Fruit fly (Drosophila melanogaster) whole organism, embryonic: ENCODE measurements around the gene pkaap.

Experiments used
- Asciz ChIP-seq: fragments of 200-800 bp; sonication (Bioruptor generic); optimal IDR thresholded peaks from 2 replicates; lab custom pipeline; 2017; ENCODE audit warnings: missing biosample characterization, mild to moderate bottlenecking, missing genetic modification characterization, missing genetic modification reagents
- CG12219 ChIP-seq: fragments of 200-800 bp; sonication (Bioruptor generic); optimal IDR thresholded peaks from 3 replicates; lab custom pipeline; 2018; ENCODE audit warnings: missing biosample characterization, mild to moderate bottlenecking, missing genetic modification characterization
- CG12236 ChIP-seq: fragments of 200-800 bp; sonication (Bioruptor generic); optimal IDR thresholded peaks from 2 replicates; lab custom pipeline; 2016; ENCODE audit warnings: missing biosample characterization, missing genetic modification characterization
- CG12744 ChIP-seq: fragments of 200-800 bp; sonication (Bioruptor generic); optimal IDR thresholded peaks from 2 replicates; lab custom pipeline; 2016; ENCODE audit warnings: missing biosample characterization, missing genetic modification characterization
- CG14965 ChIP-seq: fragments of 200-800 bp; sonication (Bioruptor generic); optimal IDR thresholded peaks from 2 replicates; lab custom pipeline; 2016; ENCODE audit warnings: missing biosample characterization, missing genetic modification characterization, borderline replicate concordance
- CG15269 ChIP-seq: fragments of 200-800 bp; sonication (Bioruptor generic); optimal IDR thresholded peaks from 2 replicates; lab custom pipeline; 2018; ENCODE audit warnings: missing biosample characterization, mild to moderate bottlenecking, missing genetic modification characterization, moderate library complexity
- CG1832 ChIP-seq: fragments of 200-800 bp; sonication (Bioruptor generic); optimal IDR thresholded peaks from 2 replicates; lab custom pipeline; 2017; ENCODE audit warnings: missing biosample characterization, mild to moderate bottlenecking, missing genetic modification characterization, inconsistent platforms
- CG30431 ChIP-seq: fragments of 200-800 bp; sonication (Bioruptor generic); optimal IDR thresholded peaks from 2 replicates; lab custom pipeline; 2017; ENCODE audit warnings: missing biosample characterization, missing genetic modification characterization
- CG3065 ChIP-seq: fragments of 200-800 bp; sonication (Bioruptor generic); optimal IDR thresholded peaks from 2 replicates; lab custom pipeline; 2016; ENCODE audit warnings: missing biosample characterization, missing genetic modification characterization
- CG34376 ChIP-seq: fragments of 200-800 bp; sonication (Bioruptor generic); optimal IDR thresholded peaks from 2 replicates; lab custom pipeline; 2018; ENCODE audit warnings: missing biosample characterization, mild to moderate bottlenecking, missing genetic modification characterization
- CG3847 ChIP-seq: fragments of 200-800 bp; sonication (Bioruptor generic); IDR thresholded peaks from 2 replicates; pipeline ENCODE4 v1.3.6; 2022; ENCODE audit warnings: missing biosample characterization, missing genetic modification characterization
- CG4617 ChIP-seq: fragments of 200-800 bp; sonication (Bioruptor generic); optimal IDR thresholded peaks from 3 replicates; lab custom pipeline; 2016; ENCODE audit warnings: missing biosample characterization, missing genetic modification characterization, borderline replicate concordance
- CG7786 ChIP-seq: fragments of 200-800 bp; sonication (Bioruptor generic); optimal IDR thresholded peaks from 2 replicates; lab custom pipeline; 2016; ENCODE audit warnings: missing biosample characterization, missing genetic modification characterization
- CG8924 ChIP-seq: fragments of 200-800 bp; optimal IDR thresholded peaks from 3 replicates; lab custom pipeline; 2019; ENCODE audit warnings: missing biosample characterization, mild to moderate bottlenecking, missing genetic modification characterization, moderate library complexity
- Dbx ChIP-seq: fragments of 200-800 bp; sonication (Bioruptor generic); IDR thresholded peaks from 3 replicates; pipeline ENCODE4 v1.3.6; 2022; ENCODE audit warnings: missing biosample characterization, missing genetic modification characterization
- Dll ChIP-seq: fragments of 200-800 bp; sonication (Bioruptor generic); IDR thresholded peaks from 4 replicates; pipeline ENCODE4 v1.3.6; 2022; ENCODE audit warnings: missing biosample characterization, missing genetic modification characterization; ENCODE audit not compliant: partially characterized antibody
- Doc2 ChIP-seq: fragments of 200-800 bp; sonication (Bioruptor generic); IDR thresholded peaks from 2 replicates; pipeline ENCODE4 v1.3.6; 2022; ENCODE audit warnings: missing biosample characterization, missing genetic modification characterization
- ERR ChIP-seq: fragments of 200-800 bp; sonication (Bioruptor generic); optimal IDR thresholded peaks from 2 replicates; lab custom pipeline; 2016; ENCODE audit warnings: missing biosample characterization, missing genetic modification characterization
- HHEX ChIP-seq: fragments of 200-800 bp; sonication (Bioruptor generic); optimal IDR thresholded peaks from 3 replicates; lab custom pipeline; 2017; ENCODE audit warnings: missing biosample characterization, mild to moderate bottlenecking, missing genetic modification characterization, missing genetic modification reagents
- HLH4C ChIP-seq: fragments of 200-800 bp; sonication (Bioruptor generic); IDR thresholded peaks from 3 replicates; pipeline ENCODE4 v1.3.6; 2022; ENCODE audit warnings: missing biosample characterization, missing genetic modification characterization; ENCODE audit not compliant: partially characterized antibody
- Hey ChIP-seq: fragments of 200-800 bp; sonication (Bioruptor generic); optimal IDR thresholded peaks from 3 replicates; lab custom pipeline; 2018; ENCODE audit warnings: missing biosample characterization, mild to moderate bottlenecking, missing genetic modification characterization
- Hmr ChIP-seq: fragments of 200-800 bp; sonication (Bioruptor generic); optimal IDR thresholded peaks from 3 replicates; lab custom pipeline; 2017; ENCODE audit warnings: mild to moderate bottlenecking, missing biosample characterization, missing genetic modification reagents, missing genetic modification characterization
- Hr78 ChIP-seq, 2 experiments: fragments of 200-800 bp in 1 of 2; fragments of >200 bp in 1 of 2; sonication (Bioruptor generic) in 1 of 2; optimal IDR thresholded peaks; 2 replicates each; lab custom pipeline; 2017 to 2019; ENCODE audit warnings: missing biosample characterization in 2 of 2, missing genetic modification characterization in 2 of 2, mild to moderate bottlenecking in 1 of 2, moderate library complexity in 1 of 2
- Lim3 ChIP-seq: fragments of 200-800 bp; sonication (Bioruptor generic); IDR thresholded peaks from 2 replicates; pipeline ENCODE4 v1.3.6; 2022; ENCODE audit warnings: missing biosample characterization, missing genetic modification characterization
- MESR4 ChIP-seq: fragments of 200-800 bp; sonication (Bioruptor generic); optimal IDR thresholded peaks from 2 replicates; lab custom pipeline; 2018; ENCODE audit warnings: missing biosample characterization, mild to moderate bottlenecking, missing genetic modification characterization, moderate library complexity
- Poxn ChIP-seq: fragments of 200-800 bp; sonication (Bioruptor generic); IDR thresholded peaks from 2 replicates; pipeline ENCODE4 v1.3.6; 2022; ENCODE audit warnings: missing biosample characterization, missing genetic modification characterization
- Sry-β ChIP-seq: fragments of 200-800 bp; sonication (Bioruptor generic); optimal IDR thresholded peaks from 2 replicates; lab custom pipeline; 2018; ENCODE audit warnings: missing biosample characterization, mild to moderate bottlenecking, missing genetic modification characterization, moderate library complexity
- YL-1 ChIP-seq: fragments of 200-800 bp; sonication (Bioruptor generic); optimal IDR thresholded peaks from 3 replicates; lab custom pipeline; 2017; ENCODE audit warnings: missing biosample characterization, mild to moderate bottlenecking, missing genetic modification characterization
- bbx ChIP-seq: fragments of 200-800 bp; sonication (Bioruptor generic); IDR thresholded peaks from 2 replicates; pipeline ENCODE4 v1.3.6; 2022; ENCODE audit warnings: missing biosample characterization, missing genetic modification characterization; ENCODE audit not compliant: partially characterized antibody
- chif ChIP-seq, 2 experiments: fragments of 200-800 bp; sonication (Bioruptor generic); optimal IDR thresholded peaks; 3 replicates each; lab custom pipeline; 2016; ENCODE audit warnings: missing biosample characterization in 2 of 2, missing genetic modification characterization in 2 of 2
- crol ChIP-seq: fragments of 200-800 bp; sonication (Bioruptor generic); IDR thresholded peaks from 2 replicates; pipeline ENCODE4 v1.3.6; 2022; ENCODE audit warnings: missing biosample characterization, missing genetic modification characterization
- dati ChIP-seq: fragments of 200-800 bp; sonication (Bioruptor generic); IDR thresholded peaks from 2 replicates; pipeline ENCODE4 v1.3.6; 2022; ENCODE audit warnings: missing biosample characterization, missing genetic modification characterization
- emc ChIP-seq: fragments of 200-800 bp; sonication (Bioruptor generic); optimal IDR thresholded peaks from 2 replicates; lab custom pipeline; 2016; ENCODE audit warnings: missing biosample characterization, missing genetic modification characterization
- ems ChIP-seq: fragments of 200-800 bp; sonication (Bioruptor generic); optimal IDR thresholded peaks from 3 replicates; lab custom pipeline; 2016; ENCODE audit warnings: missing biosample characterization, missing genetic modification characterization
- fd96Cb ChIP-seq: fragments of 200-800 bp; sonication (Bioruptor generic); optimal IDR thresholded peaks from 2 replicates; lab custom pipeline; 2018; ENCODE audit warnings: missing biosample characterization, mild to moderate bottlenecking, missing genetic modification characterization, moderate library complexity
- fru ChIP-seq: fragments of >200 bp; optimal IDR thresholded peaks from 2 replicates; lab custom pipeline; 2017
- hkb ChIP-seq, 2 experiments: fragments of 200-800 bp in 1 of 2; fragments of >200 bp in 1 of 2; sonication (Bioruptor generic) in 1 of 2; IDR thresholded peaks in 1 of 2; optimal IDR thresholded peaks in 1 of 2; 2 replicates each; pipeline versions ENCODE4 v1.3.6 to Lab custom; 2017 to 2022; ENCODE audit warnings: missing biosample characterization in 1 of 2, missing genetic modification characterization in 1 of 2
- jing ChIP-seq: fragments of 200-800 bp; sonication (Bioruptor generic); optimal IDR thresholded peaks from 2 replicates; lab custom pipeline; 2018; ENCODE audit warnings: missing biosample characterization, mild to moderate bottlenecking, missing genetic modification characterization
- oc ChIP-seq: fragments of 200-800 bp; sonication (Bioruptor generic); optimal IDR thresholded peaks from 2 replicates; lab custom pipeline; 2018; ENCODE audit warnings: missing biosample characterization, mild to moderate bottlenecking, missing genetic modification characterization, moderate library complexity
- p53 ChIP-seq: fragments of 200-800 bp; sonication (Bioruptor generic); optimal IDR thresholded peaks from 2 replicates; lab custom pipeline; 2016; ENCODE audit warnings: missing biosample characterization, missing genetic modification characterization
- pan ChIP-seq, 4 experiments: fragments of >200 bp in 3 of 4; fragments of 200-800 bp in 1 of 4; sonication (Bioruptor generic) in 1 of 4; optimal IDR thresholded peaks in 3 of 4; IDR thresholded peaks in 1 of 4; 2 replicates each; pipeline versions ENCODE4 v1.3.6 to Lab custom; 2017 to 2022; ENCODE audit warnings: missing biosample characterization in 2 of 4, missing genetic modification characterization in 2 of 4, mixed read lengths in 1 of 4
- pros ChIP-seq: fragments of 200-800 bp; sonication (Bioruptor generic); optimal IDR thresholded peaks from 3 replicates; lab custom pipeline; 2019; ENCODE audit warnings: missing biosample characterization, mild to moderate bottlenecking, missing genetic modification characterization, moderate library complexity
- ranshi ChIP-seq: fragments of 200-800 bp; sonication (Bioruptor generic); IDR thresholded peaks from 2 replicates; pipeline ENCODE4 v1.3.6; 2022; ENCODE audit warnings: missing biosample characterization, missing genetic modification characterization
- schlank ChIP-seq: fragments of 200-800 bp; sonication (Bioruptor generic); optimal IDR thresholded peaks from 2 replicates; lab custom pipeline; 2018; ENCODE audit warnings: missing biosample characterization, mild to moderate bottlenecking, missing genetic modification characterization
- slou ChIP-seq: fragments of 200-800 bp; sonication (Bioruptor generic); optimal IDR thresholded peaks from 3 replicates; lab custom pipeline; 2016; ENCODE audit warnings: missing biosample characterization, missing genetic modification characterization
- sna ChIP-seq: fragments of 200-800 bp; sonication (Bioruptor generic); IDR thresholded peaks from 2 replicates; pipeline ENCODE4 v1.3.6; 2022; ENCODE audit warnings: missing biosample characterization, missing genetic modification characterization; ENCODE audit not compliant: partially characterized antibody
- tna ChIP-seq: fragments of 200-800 bp; sonication (Bioruptor generic); IDR thresholded peaks from 2 replicates; pipeline ENCODE4 v1.3.6; 2022; ENCODE audit warnings: missing biosample characterization, missing genetic modification characterization; ENCODE audit not compliant: partially characterized antibody
- vfl ChIP-seq: fragments of 200-800 bp; sonication (Bioruptor generic); optimal IDR thresholded peaks from 2 replicates; lab custom pipeline; 2016; ENCODE audit warnings: missing biosample characterization, missing genetic modification characterization

pkaap gene

dm6 chr2L:16286360-16287005 lies 1.6 kb upstream of the pkaap start (continued):
- no peak for TF ChIP-seq Doc2 (GFP tag; lab: Robert Waterston, UW)
- TF ChIP-seq Dbx (GFP tag; lab: Robert Waterston, UW): no peak
- no peak for TF ChIP-seq CG3847 (GFP tag; lab: Robert Waterston, UW)
- TF ChIP-seq crol (GFP tag; lab: Robert Waterston, UW): no peak
- TF ChIP-seq schlank (tag; lab: Kevin White, UChicago): peak; percentile 65
- TF ChIP-seq CG34376 (GFP tag; lab: Kevin White, UChicago): no peak
- TF ChIP-seq fd96Cb: peak; percentile 83
- peak; percentile 55 for TF ChIP-seq CG30431 (GFP tag; lab: Kevin White, UChicago)
- TF ChIP-seq bbx (GFP tag; lab: Robert Waterston, UW): no peak
- TF ChIP-seq CG12236 (GFP tag; lab: Kevin White, UChicago): peak; percentile 15
- TF ChIP-seq CG4617 (GFP tag; lab: Kevin White, UChicago): peak; percentile 2
- no peak for TF ChIP-seq CG1832 (GFP tag; lab: Kevin White, UChicago)
- peak; percentile 43 to 74 for TF ChIP-seq chif (GFP tag; optimal IDR thresholded peaks at IDR 0.05; lab: Kevin White, UChicago)
- peak; percentile 79 for TF ChIP-seq pros (GFP tag; lab: Kevin White, UChicago)
- peak; percentile 46 for TF ChIP-seq ERR (GFP tag; lab: Kevin White, UChicago)
- TF ChIP-seq Poxn (GFP tag; lab: Robert Waterston, UW): no peak
- TF ChIP-seq Hey (tag; lab: Kevin White, UChicago): peak; percentile 18
- no peak for TF ChIP-seq CG14965 (GFP tag; lab: Kevin White, UChicago)
- TF ChIP-seq fru (lab: Kevin White, UChicago): no peak
- TF ChIP-seq vfl (GFP tag; lab: Kevin White, UChicago): peak; percentile 45
- peak; percentile 81 for TF ChIP-seq CG7786 (GFP tag; lab: Kevin White, UChicago)
- peak; percentile 57 for TF ChIP-seq CG12219 (GFP tag; lab: Kevin White, UChicago)
- TF ChIP-seq Sry-β (GFP tag; lab: Kevin White, UChicago): peak; percentile 86
- TF ChIP-seq sna (GFP tag; lab: Robert Waterston, UW): no peak
- peak; percentile 32 for TF ChIP-seq slou (GFP tag; lab: Kevin White, UChicago)
- TF ChIP-seq hkb (optimal IDR thresholded peaks at IDR 0.05; lab: Kevin White, UChicago): no peak
- TF ChIP-seq hkb (GFP tag; IDR thresholded peaks at IDR 0.05; lab: Robert Waterston, UW): no peak
- TF ChIP-seq CG8924 (tag; lab: Kevin White, UChicago): peak; percentile 87
- peak; percentile 64 for TF ChIP-seq CG3065 (GFP tag; lab: Kevin White, UChicago)
- no peak for TF ChIP-seq p53 (GFP tag; lab: Kevin White, UChicago)
- TF ChIP-seq tna (GFP tag; lab: Robert Waterston, UW): no peak
- no peak for TF ChIP-seq Lim3
- no peak for TF ChIP-seq HLH4C (GFP tag; lab: Robert Waterston, UW)
- TF ChIP-seq emc (GFP tag; lab: Kevin White, UChicago): peak; percentile 61
- no peak for TF ChIP-seq ranshi (GFP tag; lab: Robert Waterston, UW)
- peak; percentile 83 for TF ChIP-seq CG15269
- peak in 1 of 2 experiments; percentile 37 for TF ChIP-seq Hr78 (GFP tag; optimal IDR thresholded peaks at IDR 0.05; lab: Kevin White, UChicago)
- peak; percentile 80 for TF ChIP-seq Asciz (GFP tag; lab: Kevin White, UChicago)
- peak; percentile 88 for TF ChIP-seq HHEX (GFP tag; lab: Kevin White, UChicago)
- TF ChIP-seq Hmr (GFP tag; lab: Kevin White, UChicago): peak; percentile 86
- TF ChIP-seq oc (tag; lab: Kevin White, UChicago): peak; percentile 48
- TF ChIP-seq CG12744 (GFP tag; lab: Kevin White, UChicago): peak; percentile 89
- no peak for TF ChIP-seq MESR4 (GFP tag; lab: Kevin White, UChicago)
- TF ChIP-seq Dll (GFP tag; lab: Robert Waterston, UW): no peak
- no peak for TF ChIP-seq pan (optimal IDR thresholded peaks at IDR 0.05; lab: Kevin White, UChicago)
- TF ChIP-seq pan (GFP tag; optimal IDR thresholded peaks at IDR 0.05 in 1 of 2, IDR thresholded peaks at IDR 0.05 in 1 of 2): no peak
- no peak for TF ChIP-seq YL-1 (GFP tag; lab: Kevin White, UChicago)
- TF ChIP-seq jing: peak; percentile 38
- peak; percentile 21 for TF ChIP-seq ems
- TF ChIP-seq dati (GFP tag; lab: Robert Waterston, UW): no peak
